Worm (Caenorhabditis elegans) whole organism, L1 larva: ENCODE results near the gene Y22F5A.11.

ENCODE experiments used
- C04F5.9 ChIP-seq: sonication (generic microtip); optimal IDR thresholded peaks from 2 replicates; lab custom pipeline; 2016; ENCODE audit warnings: missing genetic modification characterization, missing compliant biosample characterization
- C16A3.4 ChIP-seq: fragments of 150-350 bp; optimal IDR thresholded peaks from 2 replicates; lab custom pipeline; 2014; ENCODE audit warnings: missing biosample characterization, missing genetic modification characterization
- F16B12.6 ChIP-seq: fragments of 150-350 bp; optimal IDR thresholded peaks from 2 replicates; lab custom pipeline; 2014; ENCODE audit warnings: missing biosample characterization, missing genetic modification characterization
- aly-2 ChIP-seq: fragments of 150-350 bp; optimal IDR thresholded peaks from 2 replicates; lab custom pipeline; 2014; ENCODE audit warnings: missing biosample characterization, missing genetic modification characterization
- blmp-1 ChIP-seq: fragments of 150-350 bp; optimal IDR thresholded peaks from 2 replicates; lab custom pipeline; 2014; ENCODE audit warnings: missing biosample characterization, missing genetic modification characterization
- ceh-8 ChIP-seq: fragments of 200-800 bp; sonication (Bioruptor generic); optimal IDR thresholded peaks from 2 replicates; lab custom pipeline; 2018; ENCODE audit warnings: mild to moderate bottlenecking, missing genetic modification characterization, moderate library complexity, missing compliant biosample characterization
- ceh-82 ChIP-seq, 3 experiments: fragments of 150-350 bp in 1 of 3; sonication (generic microtip) in 2 of 3; optimal IDR thresholded peaks; 2 replicates each; lab custom pipeline; 2014 to 2017; ENCODE audit warnings: missing biosample characterization in 3 of 3, missing genetic modification characterization in 3 of 3
- ceh-90 ChIP-seq: sonication (generic microtip); optimal IDR thresholded peaks from 2 replicates; lab custom pipeline; 2016; ENCODE audit warnings: missing genetic modification characterization, missing compliant biosample characterization
- ces-1 ChIP-seq: fragments of 150-350 bp; optimal IDR thresholded peaks from 2 replicates; lab custom pipeline; 2014; ENCODE audit warnings: missing biosample characterization, missing genetic modification reagents, missing genetic modification characterization
- dpl-1 ChIP-seq, 3 experiments: fragments of 150-350 bp in 2 of 3; sonication (generic microtip) in 1 of 3; optimal IDR thresholded peaks; 2 replicates each; lab custom pipeline; 2014 to 2017; ENCODE audit warnings: missing biosample characterization in 3 of 3, missing genetic modification characterization in 3 of 3, missing genetic modification reagents in 3 of 3
- dsc-1 ChIP-seq: sonication (generic microtip); optimal IDR thresholded peaks from 2 replicates; lab custom pipeline; 2016; ENCODE audit warnings: mild to moderate bottlenecking, missing genetic modification characterization, missing compliant biosample characterization
- efl-1 ChIP-seq, 4 experiments: fragments of 150-350 bp; optimal IDR thresholded peaks in 3 of 4; peaks in 1 of 4; 1 replicate in 1 of 4; 2 replicates in 3 of 4; lab custom pipeline; 2014; ENCODE audit warnings: missing biosample characterization in 2 of 4, missing genetic modification characterization in 2 of 4, missing genetic modification reagents in 2 of 4
- efl-3 ChIP-seq: fragments of 200-800 bp; sonication (Bioruptor generic); optimal IDR thresholded peaks from 2 replicates; lab custom pipeline; 2018; ENCODE audit warnings: mild to moderate bottlenecking, missing genetic modification characterization, missing compliant biosample characterization
- egl-27 ChIP-seq, 2 experiments: fragments of 150-350 bp in 1 of 2; sonication (generic microtip); optimal IDR thresholded peaks; 3 replicates each; lab custom pipeline; 2017 to 2018; ENCODE audit warnings: missing biosample characterization in 2 of 2, missing genetic modification characterization in 2 of 2, missing genetic modification reagents in 2 of 2
- elt-3 ChIP-seq, 6 experiments: fragments of 150-350 bp in 1 of 6; sonication (generic microtip); optimal IDR thresholded peaks; 2 replicates each; lab custom pipeline; 2017 to 2018; ENCODE audit warnings: missing biosample characterization in 6 of 6, missing genetic modification characterization in 6 of 6, inconsistent platforms in 1 of 6
- fkh-4 ChIP-seq: sonication (generic microtip); optimal IDR thresholded peaks from 2 replicates; lab custom pipeline; 2016; ENCODE audit warnings: missing compliant biosample characterization, missing genetic modification characterization, borderline replicate concordance
- fkh-8 ChIP-seq: sonication (generic microtip); optimal IDR thresholded peaks from 2 replicates; lab custom pipeline; 2016; ENCODE audit warnings: mild to moderate bottlenecking, missing genetic modification characterization, missing compliant biosample characterization
- fos-1 ChIP-seq: fragments of 150-350 bp; optimal IDR thresholded peaks from 2 replicates; lab custom pipeline; 2014; ENCODE audit warnings: missing biosample characterization, missing genetic modification characterization
- grh-1 ChIP-seq: fragments of 200-800 bp; sonication (Bioruptor generic); IDR thresholded peaks from 2 replicates; pipeline ENCODE4 v1.3.6; 2022; ENCODE audit warnings: missing genetic modification reagents, missing genetic modification characterization, missing compliant biosample characterization
- hlh-17 ChIP-seq: fragments of 200-800 bp; sonication (Bioruptor generic); optimal IDR thresholded peaks from 2 replicates; lab custom pipeline; 2018; ENCODE audit warnings: missing genetic modification characterization, mild to moderate bottlenecking, missing compliant biosample characterization, moderate library complexity, borderline replicate concordance
- irx-1 ChIP-seq: sonication (generic microtip); optimal IDR thresholded peaks from 2 replicates; lab custom pipeline; 2016; ENCODE audit warnings: missing genetic modification characterization, missing compliant biosample characterization
- isw-1 ChIP-seq: fragments of 200-800 bp; sonication (Bioruptor generic); IDR thresholded peaks from 2 replicates; pipeline ENCODE4 v1.3.6; 2022; ENCODE audit warnings: missing genetic modification characterization, missing compliant biosample characterization
- jun-1 ChIP-seq: fragments of 150-350 bp; optimal IDR thresholded peaks from 2 replicates; lab custom pipeline; 2014; ENCODE audit warnings: missing biosample characterization, missing genetic modification reagents, missing genetic modification characterization
- lin-13 ChIP-seq: fragments of 150-350 bp; optimal IDR thresholded peaks from 2 replicates; lab custom pipeline; 2014; ENCODE audit warnings: missing biosample characterization, missing genetic modification reagents, missing genetic modification characterization
- lin-14 ChIP-seq: fragments of 200-800 bp; sonication (Bioruptor generic); optimal IDR thresholded peaks from 2 replicates; lab custom pipeline; 2018; ENCODE audit warnings: mild to moderate bottlenecking, missing genetic modification characterization, moderate library complexity, missing compliant biosample characterization
- lin-15B ChIP-seq: fragments of 150-350 bp; sonication (generic microtip); optimal IDR thresholded peaks from 3 replicates; lab custom pipeline; 2014; ENCODE audit warnings: missing biosample characterization, missing genetic modification characterization
- lin-35 ChIP-seq, 2 experiments: fragments of 150-350 bp; optimal IDR thresholded peaks; 2 replicates each; lab custom pipeline; 2014; ENCODE audit warnings: missing biosample characterization in 2 of 2, missing genetic modification characterization in 2 of 2, missing genetic modification reagents in 2 of 2
- lin-39 ChIP-seq: fragments of 150-350 bp; optimal IDR thresholded peaks from 2 replicates; lab custom pipeline; 2014; ENCODE audit warnings: missing biosample characterization, missing genetic modification reagents, missing genetic modification characterization
- lsy-2 ChIP-seq, 2 experiments: fragments of 150-350 bp; optimal IDR thresholded peaks; 2 replicates each; lab custom pipeline; 2014; ENCODE audit warnings: missing biosample characterization in 2 of 2, missing genetic modification characterization in 2 of 2
- mef-2 ChIP-seq: fragments of 150-350 bp; optimal IDR thresholded peaks from 2 replicates; lab custom pipeline; 2014; ENCODE audit warnings: missing biosample characterization, missing genetic modification characterization
- nhr-11 ChIP-seq: fragments of 150-350 bp; optimal IDR thresholded peaks from 2 replicates; lab custom pipeline; 2014; ENCODE audit warnings: missing biosample characterization, missing genetic modification characterization
- nhr-12 ChIP-seq: sonication (generic microtip); optimal IDR thresholded peaks from 2 replicates; lab custom pipeline; 2017; ENCODE audit warnings: missing biosample characterization, missing genetic modification characterization
- nhr-20 ChIP-seq: sonication (generic microtip); optimal IDR thresholded peaks from 2 replicates; lab custom pipeline; 2016; ENCODE audit warnings: mild to moderate bottlenecking, missing genetic modification characterization, missing compliant biosample characterization
- nhr-237 ChIP-seq: fragments of 150-350 bp; optimal IDR thresholded peaks from 2 replicates; lab custom pipeline; 2014; ENCODE audit warnings: missing biosample characterization, missing genetic modification characterization
- nhr-71 ChIP-seq: sonication (generic microtip); optimal IDR thresholded peaks from 2 replicates; lab custom pipeline; 2016; ENCODE audit warnings: mild to moderate bottlenecking, missing genetic modification characterization, moderate library complexity, missing compliant biosample characterization
- nhr-76 ChIP-seq: sonication (generic microtip); optimal IDR thresholded peaks from 2 replicates; lab custom pipeline; 2017; ENCODE audit warnings: missing biosample characterization, missing genetic modification characterization
- nhr-77 ChIP-seq: fragments of 150-350 bp; optimal IDR thresholded peaks from 2 replicates; lab custom pipeline; 2014; ENCODE audit warnings: missing biosample characterization, missing genetic modification characterization
- nhr-84 ChIP-seq: sonication (generic microtip); optimal IDR thresholded peaks from 2 replicates; lab custom pipeline; 2017; ENCODE audit warnings: missing biosample characterization, missing genetic modification characterization
- nhr-85 ChIP-seq: sonication (generic microtip); peaks from one replicate; lab custom pipeline; 2016; ENCODE audit warnings: missing genetic modification characterization, inconsistent platforms, missing compliant biosample characterization
- nhr-90 ChIP-seq: sonication (generic microtip); optimal IDR thresholded peaks from 2 replicates; lab custom pipeline; 2016; ENCODE audit warnings: mild to moderate bottlenecking, missing genetic modification characterization, missing compliant biosample characterization; ENCODE audit not compliant: poor library complexity
- pag-3 ChIP-seq: sonication (generic microtip); optimal IDR thresholded peaks from 2 replicates; lab custom pipeline; 2017; ENCODE audit warnings: missing genetic modification characterization, mild to moderate bottlenecking, missing compliant biosample characterization, antibody characterized with exemption, borderline replicate concordance; ENCODE audit not compliant: insufficient read depth
- pqm-1 ChIP-seq: sonication (generic microtip); optimal IDR thresholded peaks from 3 replicates; lab custom pipeline; 2017; ENCODE audit warnings: missing biosample characterization, missing genetic modification characterization
- skn-1 ChIP-seq: fragments of 150-350 bp; optimal IDR thresholded peaks from 2 replicates; lab custom pipeline; 2014; ENCODE audit warnings: missing biosample characterization, missing genetic modification characterization
- snu-23 ChIP-seq: sonication (generic microtip); optimal IDR thresholded peaks from 2 replicates; lab custom pipeline; 2016; ENCODE audit warnings: missing genetic modification characterization, missing compliant biosample characterization
- sptf-1 ChIP-seq: fragments of 150-350 bp; optimal IDR thresholded peaks from 2 replicates; lab custom pipeline; 2014; ENCODE audit warnings: missing biosample characterization, missing genetic modification characterization
- tlp-1 ChIP-seq: fragments of 150-350 bp; optimal IDR thresholded peaks from 2 replicates; lab custom pipeline; 2014; ENCODE audit warnings: missing biosample characterization, missing genetic modification characterization
- unc-130 ChIP-seq: fragments of 150-350 bp; optimal IDR thresholded peaks from 2 replicates; lab custom pipeline; 2017; ENCODE audit warnings: missing biosample characterization, missing genetic modification characterization, inconsistent platforms
- unc-86 ChIP-seq: sonication (generic microtip); optimal IDR thresholded peaks from 2 replicates; lab custom pipeline; 2016; ENCODE audit warnings: missing genetic modification characterization, missing compliant biosample characterization
- vab-15 ChIP-seq: sonication (generic microtip); optimal IDR thresholded peaks from 2 replicates; lab custom pipeline; 2017; ENCODE audit warnings: missing genotype, mild to moderate bottlenecking, missing genetic modification characterization, missing compliant biosample characterization
- xbp-1 ChIP-seq: sonication (generic microtip); optimal IDR thresholded peaks from 2 replicates; lab custom pipeline; 2016; ENCODE audit warnings: missing genetic modification characterization, missing compliant biosample characterization
- zip-4 ChIP-seq: fragments of 200-800 bp; sonication (Bioruptor generic); optimal IDR thresholded peaks from 2 replicates; lab custom pipeline; 2018; ENCODE audit warnings: mild to moderate bottlenecking, missing genetic modification characterization, moderate library complexity, missing compliant biosample characterization
- ztf-11 ChIP-seq, 2 experiments: sonication (generic microtip); optimal IDR thresholded peaks; 2 replicates each; lab custom pipeline; 2016 to 2017; ENCODE audit warnings: missing genetic modification characterization in 2 of 2, missing biosample characterization in 1 of 2, missing compliant biosample characterization in 1 of 2
- ztf-4 ChIP-seq: fragments of 150-350 bp; optimal IDR thresholded peaks from 2 replicates; lab custom pipeline; 2014; ENCODE audit warnings: missing biosample characterization, missing genetic modification characterization

The Y22F5A.11 gene

DNA sequence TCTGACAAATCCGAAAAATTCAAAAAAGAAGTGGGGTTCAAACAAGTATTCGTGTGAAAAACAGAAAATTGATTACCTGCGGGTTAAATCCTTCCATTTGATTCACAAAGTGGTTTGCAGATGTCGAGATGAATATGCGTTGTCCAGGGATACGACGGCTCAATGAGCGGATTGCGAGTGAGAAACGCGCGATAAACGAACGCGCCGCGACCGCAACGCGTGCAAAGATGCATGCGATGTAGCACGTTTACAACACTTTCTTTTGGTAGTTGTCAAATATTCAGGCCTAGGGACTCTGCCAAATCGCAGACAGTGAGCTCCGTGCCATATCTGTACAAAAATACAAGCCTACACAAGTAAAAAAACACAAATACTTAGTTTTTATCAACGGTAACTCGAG is 36.8 kb downstream of the Y22F5A.11 start, which contains the start of gene fubl-1:
Gene fubl-1, minus strand, starts transcription at position 202 of the 400 bp plus-strand sequence.
- TF ChIP-seq dpl-1 (GFP tag; optimal IDR thresholded peaks at IDR 0.05; lab: Kevin White, UChicago) (peak in 2 of 3 experiments; percentile 41 to 62), ces-1 (GFP tag; lab: Kevin White, UChicago) (no peak), nhr-77 (tag; lab: Kevin White, UChicago) (no peak), nhr-90 (tag; lab: Kevin White, UChicago) (no peak), ceh-82 (tag; optimal IDR thresholded peaks at IDR 0.05; lab: Kevin White, UChicago) (peak in 1 of 3 experiments; percentile 61), nhr-85 (tag; lab: Kevin White, UChicago) (no peak), ceh-8 (GFP tag; lab: Kevin White, UChicago) (no peak), blmp-1 (peak; percentile 13), C16A3.4 (tag; lab: Kevin White, UChicago) (peak; percentile 8), ztf-4 (tag; lab: Kevin White, UChicago) (no peak), lin-14 (GFP tag; lab: Kevin White, UChicago) (peak; percentile 43), isw-1 (GFP tag; lab: Robert Waterston, UW) (no peak), hlh-17 (GFP tag; lab: Kevin White, UChicago) (no peak), lsy-2 (tag; optimal IDR thresholded peaks at IDR 0.05; lab: Kevin White, UChicago) (peak; percentile 9 to 58), nhr-71 (tag; lab: Kevin White, UChicago) (peak; percentile 24), nhr-84 (tag; lab: Kevin White, UChicago) (no peak), lin-13 (GFP tag; lab: Kevin White, UChicago) (no peak), nhr-12 (tag; lab: Kevin White, UChicago) (no peak), pag-3 (tag; lab: Kevin White, UChicago) (no peak), unc-130 (tag; lab: Kevin White, UChicago) (no peak), irx-1 (tag; lab: Kevin White, UChicago) (no peak), fkh-8 (tag; lab: Kevin White, UChicago) (peak; percentile 74), efl-3 (GFP tag; lab: Kevin White, UChicago) (no peak), ceh-90 (no peak), xbp-1 (tag; lab: Kevin White, UChicago) (peak; percentile 10), lin-39 (tag; lab: Kevin White, UChicago) (no peak), jun-1 (tag; lab: Kevin White, UChicago) (no peak), tlp-1 (no peak), F16B12.6 (no peak), C04F5.9 (tag; lab: Kevin White, UChicago) (no peak), egl-27 (tag; optimal IDR thresholded peaks at IDR 0.05; lab: Kevin White, UChicago) (no peak), skn-1 (tag; lab: Kevin White, UChicago) (peak; percentile 28), fos-1 (tag; lab: Kevin White, UChicago) (no peak), ztf-11 (tag; optimal IDR thresholded peaks at IDR 0.05; lab: Kevin White, UChicago) (no peak), aly-2 (tag; lab: Kevin White, UChicago) (no peak), elt-3 (tag; optimal IDR thresholded peaks at IDR 0.05; lab: Kevin White, UChicago) (no peak), nhr-11 (tag; lab: Kevin White, UChicago) (no peak), dsc-1 (tag; lab: Kevin White, UChicago) (peak; percentile 25), zip-4 (GFP tag; lab: Kevin White, UChicago) (no peak), snu-23 (GFP tag; lab: Kevin White, UChicago) (peak; percentile 18), lin-15B (tag; lab: Kevin White, UChicago) (peak; percentile 55), mef-2 (tag; lab: Kevin White, UChicago) (no peak), nhr-237 (tag; lab: Kevin White, UChicago) (no peak), pqm-1 (tag; lab: Kevin White, UChicago) (no peak), nhr-76 (tag; lab: Kevin White, UChicago) (no peak), fkh-4 (no peak), grh-1 (GFP tag; lab: Robert Waterston, UW) (no peak), unc-86 (tag; lab: Kevin White, UChicago) (no peak), sptf-1 (tag; lab: Kevin White, UChicago) (no peak), lin-35 (GFP tag; optimal IDR thresholded peaks at IDR 0.05; lab: Kevin White, UChicago) (peak; percentile 50 to 64), vab-15 (tag; lab: Kevin White, UChicago) (no peak), efl-1 (optimal IDR thresholded peaks at IDR 0.05; lab: Kevin White, UChicago) (peak; percentile 37 to 42), efl-1 (GFP tag; optimal IDR thresholded peaks at IDR 0.05 in 1 of 2; lab: Kevin White, UChicago) (peak in 1 of 2 experiments; percentile 27), nhr-20 (no peak)
